Worm (Caenorhabditis elegans): ENCODE results near the gene F43C11.11.

F43C11.11 gene

DNA sequence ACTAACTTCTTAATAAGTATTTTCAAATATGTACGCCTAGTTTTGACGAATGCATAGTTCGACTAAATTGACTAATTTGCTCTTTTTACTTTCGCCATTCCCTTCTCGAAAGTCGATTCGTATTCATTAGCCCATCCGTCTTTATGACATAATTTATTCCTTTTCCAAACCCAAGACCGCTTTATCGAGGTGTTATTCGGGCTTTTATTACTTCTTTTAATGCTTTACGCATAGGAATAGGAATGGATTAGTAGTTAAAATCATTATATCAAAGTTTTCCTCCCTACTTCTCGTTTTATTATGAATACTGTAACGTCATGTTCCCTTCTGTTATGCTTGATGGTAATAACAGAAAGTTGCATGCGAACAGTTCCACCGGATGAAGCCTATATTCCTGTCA, 11.4 kb upstream of the F43C11.11 start, which contains the start of gene F16G10.2:
TSS of gene F16G10.2 (plus strand) at position 301 of the 400 bp plus-strand sequence.
- TF ChIP-seq rnt-1 (tag; optimal IDR thresholded peaks at IDR 0.05): no peak
- no peak for TF ChIP-seq nfya-1 (tag; optimal IDR thresholded peaks at IDR 0.05)
- no peak for TF ChIP-seq Y22D7AL.16 (tag; optimal IDR thresholded peaks at IDR 0.05)
- TF ChIP-seq ttx-3 (tag; optimal IDR thresholded peaks at IDR 0.05): no peak
- no peak for TF ChIP-seq pat-9 (tag; optimal IDR thresholded peaks at IDR 0.05)
- no peak for TF ChIP-seq zip-5 (tag; optimal IDR thresholded peaks at IDR 0.05)
- TF ChIP-seq hlh-30 (tag; optimal IDR thresholded peaks at IDR 0.05; ENCODE audit: insufficient read depth): no peak
- no peak for TF ChIP-seq nhr-11 (tag; optimal IDR thresholded peaks at IDR 0.05)
- no peak for TF ChIP-seq K09A11.1 (tag; optimal IDR thresholded peaks at IDR 0.05; ENCODE audit: insufficient read depth)
- TF ChIP-seq tbx-2 (tag; optimal IDR thresholded peaks at IDR 0.05): no peak
- no peak for TF ChIP-seq dve-1 (tag; optimal IDR thresholded peaks at IDR 0.05)
- no peak for TF ChIP-seq eyg-1 (tag; optimal IDR thresholded peaks at IDR 0.05)
- TF ChIP-seq syd-9 (tag; optimal IDR thresholded peaks at IDR 0.05): no peak
- TF ChIP-seq pha-4 (tag; optimal IDR thresholded peaks at IDR 0.05): no peak
- no peak for TF ChIP-seq pax-1 (tag; optimal IDR thresholded peaks at IDR 0.05)
- TF ChIP-seq ceh-6 (GFP tag; optimal IDR thresholded peaks at IDR 0.05): no peak
- no peak for TF ChIP-seq madf-2 (tag; optimal IDR thresholded peaks at IDR 0.05)

DNA sequence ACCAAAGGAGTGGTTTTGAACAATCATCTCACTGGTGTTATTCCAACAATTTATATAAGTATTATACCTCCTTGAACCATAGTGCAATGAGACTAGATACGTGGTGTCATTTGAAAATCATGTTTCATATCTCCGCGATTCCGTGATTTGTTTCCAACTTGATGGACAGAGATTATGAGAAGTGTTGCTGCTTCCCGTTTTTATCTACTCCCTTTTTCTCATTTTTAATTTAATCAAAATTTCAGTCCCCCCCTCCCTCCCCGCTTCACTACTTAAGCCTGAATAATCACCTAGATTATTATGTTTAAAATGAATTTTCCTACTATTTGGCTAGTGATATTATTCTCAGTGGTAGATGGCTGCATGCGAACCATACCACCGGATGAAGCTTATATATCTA, 8.5 kb upstream of the F43C11.11 start, which contains the start of gene F16G10.3:
TSS of gene F16G10.3 (plus strand) at position 301 of the 400 bp plus-strand sequence.
- TF ChIP-seq pha-4 (tag; optimal IDR thresholded peaks at IDR 0.05) (no peak), pha-2 (tag; optimal IDR thresholded peaks at IDR 0.05) (no peak), syd-9 (tag; optimal IDR thresholded peaks at IDR 0.05) (no peak), F13H6.1 (tag; optimal IDR thresholded peaks at IDR 0.05) (no peak), lin-11 (tag; optimal IDR thresholded peaks at IDR 0.05) (no peak), dve-1 (tag; optimal IDR thresholded peaks at IDR 0.05) (no peak), pqm-1 (tag; optimal IDR thresholded peaks at IDR 0.05) (no peak), zip-5 (tag; optimal IDR thresholded peaks at IDR 0.05) (no peak), ceh-45 (GFP tag; IDR thresholded peaks at IDR 0.05) (no peak), C38D4.7 (GFP tag; optimal IDR thresholded peaks at IDR 0.05) (no peak), hlh-8 (tag; optimal IDR thresholded peaks at IDR 0.05) (no peak), ref-2 (tag; optimal IDR thresholded peaks at IDR 0.05) (no peak), eyg-1 (tag; optimal IDR thresholded peaks at IDR 0.05) (no peak), nfya-1 (tag; optimal IDR thresholded peaks at IDR 0.05) (no peak), ceh-6 (GFP tag; optimal IDR thresholded peaks at IDR 0.05) (no peak), ceh-14 (tag; optimal IDR thresholded peaks at IDR 0.05) (no peak)

DNA sequence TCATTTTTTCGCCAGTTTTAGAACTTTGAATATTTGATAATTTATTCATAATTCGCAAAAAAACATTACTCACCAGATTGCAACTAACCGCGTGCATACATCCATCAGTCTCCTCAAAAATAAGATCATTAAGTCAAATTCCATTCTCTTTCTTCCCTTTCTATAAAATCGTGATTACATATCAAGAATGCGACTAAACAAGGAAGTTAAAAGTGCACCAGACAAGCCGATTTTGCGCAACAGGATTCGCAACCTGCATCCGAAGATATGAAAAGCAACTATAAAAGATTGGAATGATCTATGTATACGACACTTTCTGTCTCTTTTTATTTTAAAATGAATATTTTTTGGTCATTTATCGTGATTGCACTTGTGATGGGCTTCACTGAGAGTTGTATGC, 5.4 kb upstream of the F43C11.11 start, which contains the start of gene hpo-25:
TSS of gene hpo-25 (plus strand) at position 301 of the 400 bp plus-strand sequence.
- no peak for TF ChIP-seq che-1 (tag; optimal IDR thresholded peaks at IDR 0.05)
- no peak for TF ChIP-seq hlh-6 (tag; optimal IDR thresholded peaks at IDR 0.05)
- no peak for TF ChIP-seq pag-3 (tag; optimal IDR thresholded peaks at IDR 0.05; ENCODE audit: borderline replicate concordance)
- TF ChIP-seq ceh-34 (tag; optimal IDR thresholded peaks at IDR 0.05): no peak
- TF ChIP-seq dmd-4 (tag; optimal IDR thresholded peaks at IDR 0.05; ENCODE audit: borderline replicate concordance): no peak
- TF ChIP-seq rnt-1 (tag; optimal IDR thresholded peaks at IDR 0.05): no peak
- TF ChIP-seq ceh-9 (tag; optimal IDR thresholded peaks at IDR 0.05): no peak
- no peak for TF ChIP-seq ceh-14 (tag; optimal IDR thresholded peaks at IDR 0.05)
- TF ChIP-seq C08G9.2 (tag; optimal IDR thresholded peaks at IDR 0.05): no peak
- no peak for TF ChIP-seq fkh-6 (tag; optimal IDR thresholded peaks at IDR 0.05)
- TF ChIP-seq syd-9 (tag; optimal IDR thresholded peaks at IDR 0.05): no peak
- no peak for TF ChIP-seq ceh-24 (tag; optimal IDR thresholded peaks at IDR 0.05)
- no peak for TF ChIP-seq ceh-48 (tag; optimal IDR thresholded peaks at IDR 0.05)
- TF ChIP-seq ttx-3 (tag; optimal IDR thresholded peaks at IDR 0.05): no peak
- TF ChIP-seq pha-2 (tag; optimal IDR thresholded peaks at IDR 0.05): no peak
- no peak for TF ChIP-seq hlh-30 (tag; optimal IDR thresholded peaks at IDR 0.05; ENCODE audit: insufficient read depth)
- TF ChIP-seq ceh-6 (GFP tag; optimal IDR thresholded peaks at IDR 0.05): no peak

Data from whole organism, late embryonic.